Worm (Caenorhabditis elegans) whole organism, L2 larva: Measurements from ENCODE around the gene dlg-1.

ENCODE experiments used
- alr-1 ChIP-seq: fragments of 150-350 bp; optimal IDR thresholded peaks from 2 replicates; lab custom pipeline; 2014; ENCODE audit warnings: missing biosample characterization, missing genetic modification characterization
- ceh-82 ChIP-seq: fragments of 150-350 bp; optimal IDR thresholded peaks from 2 replicates; lab custom pipeline; 2014; ENCODE audit warnings: missing biosample characterization, missing genetic modification characterization
- egl-27 ChIP-seq: sonication (generic microtip); optimal IDR thresholded peaks from 3 replicates; lab custom pipeline; 2017; ENCODE audit warnings: missing biosample characterization, missing genetic modification reagents, missing genetic modification characterization
- nhr-6 ChIP-seq: fragments of 150-350 bp; optimal IDR thresholded peaks from 2 replicates; lab custom pipeline; 2014; ENCODE audit warnings: missing biosample characterization, missing genetic modification characterization

- no peak for TF ChIP-seq ceh-82 (tag; lab: Kevin White, UChicago)
- TF ChIP-seq nhr-6 = no peak
- no peak for TF ChIP-seq egl-27 (tag; lab: Kevin White, UChicago)
- no peak for TF ChIP-seq alr-1
Measured at ce11 chrX:5433912-5434311, 45.6 kb upstream of the dlg-1 start.
